Fruit fly (Drosophila melanogaster) whole organism, adult: ENCODE measurements around the gene Kr-h1.
A peak's percentile ranks its signal among the peaks of the same experiment; 100 is the strongest.

Experiments
- CG11617 ChIP-seq: fragments of 200-800 bp; sonication (Bioruptor generic); optimal IDR thresholded peaks from 2 replicates; lab custom pipeline; 2017; ENCODE audit warnings: mild to moderate bottlenecking, missing biosample characterization, missing genetic modification reagents, missing genetic modification characterization
- CG12768 ChIP-seq: fragments of 200-800 bp; sonication (Bioruptor generic); optimal IDR thresholded peaks from 2 replicates; lab custom pipeline; 2017; ENCODE audit warnings: missing biosample characterization, missing genetic modification characterization, mild to moderate bottlenecking, moderate library complexity, missing genetic modification reagents
- CG14711 ChIP-seq: fragments of 200-800 bp; sonication (Bioruptor generic); optimal IDR thresholded peaks from 2 replicates; lab custom pipeline; 2018; ENCODE audit warnings: missing biosample characterization, mild to moderate bottlenecking, missing genetic modification characterization, moderate library complexity
- CG1620 ChIP-seq: fragments of 200-800 bp; sonication (Bioruptor generic); optimal IDR thresholded peaks from 2 replicates; lab custom pipeline; 2016; ENCODE audit warnings: missing biosample characterization, missing genetic modification characterization
- CG33017 ChIP-seq: fragments of 200-800 bp; sonication (Bioruptor generic); optimal IDR thresholded peaks from 2 replicates; lab custom pipeline; 2018; ENCODE audit warnings: missing biosample characterization, mild to moderate bottlenecking, missing genetic modification characterization, moderate library complexity
- CG5204 ChIP-seq: fragments of 200-800 bp; sonication (Bioruptor generic); optimal IDR thresholded peaks from 2 replicates; lab custom pipeline; 2016; ENCODE audit warnings: missing biosample characterization, missing genetic modification characterization
- CG7045 ChIP-seq: fragments of 200-800 bp; sonication (Bioruptor generic); optimal IDR thresholded peaks from 2 replicates; lab custom pipeline; 2017; ENCODE audit warnings: missing biosample characterization, mild to moderate bottlenecking, missing genetic modification characterization
- CG7101 ChIP-seq: fragments of 200-800 bp; sonication (Bioruptor generic); optimal IDR thresholded peaks from 2 replicates; lab custom pipeline; 2018; ENCODE audit warnings: missing biosample characterization, mild to moderate bottlenecking, missing genetic modification characterization, moderate library complexity
- Clk ChIP-seq: fragments of 200-800 bp; sonication (Bioruptor generic); optimal IDR thresholded peaks from 2 replicates; lab custom pipeline; 2017; ENCODE audit warnings: missing biosample characterization, missing genetic modification characterization
- Crg-1 ChIP-seq: fragments of 200-800 bp; sonication (Bioruptor generic); optimal IDR thresholded peaks from 2 replicates; lab custom pipeline; 2016; ENCODE audit warnings: missing biosample characterization, missing genetic modification characterization
- Hr96 ChIP-seq: fragments of 200-800 bp; sonication (Bioruptor generic); optimal IDR thresholded peaks from 2 replicates; lab custom pipeline; 2016; ENCODE audit warnings: missing biosample characterization, missing genetic modification characterization
- Mnt ChIP-seq: fragments of 200-800 bp; sonication (Bioruptor generic); optimal IDR thresholded peaks from 2 replicates; lab custom pipeline; 2016; ENCODE audit warnings: missing biosample characterization, mild to moderate bottlenecking, missing genetic modification characterization
- bab1 ChIP-seq: fragments of 200-800 bp; sonication (Bioruptor generic); optimal IDR thresholded peaks from 3 replicates; lab custom pipeline; 2019; ENCODE audit warnings: missing biosample characterization, mild to moderate bottlenecking, missing genetic modification characterization, moderate library complexity
- cic ChIP-seq: fragments of 200-800 bp; sonication (Bioruptor generic); optimal IDR thresholded peaks from 2 replicates; lab custom pipeline; 2017; ENCODE audit warnings: missing biosample characterization, mild to moderate bottlenecking, missing genetic modification characterization, moderate library complexity
- cnc ChIP-seq, 2 experiments: fragments of >200 bp; optimal IDR thresholded peaks; 2 replicates each; lab custom pipeline; 2017
- kay ChIP-seq: fragments of 200-800 bp; sonication (Bioruptor generic); peaks from one replicate; lab custom pipeline; 2016; ENCODE audit warnings: missing biosample characterization, missing genetic modification characterization, borderline replicate concordance
- ovo ChIP-seq: fragments of 200-800 bp; sonication (Bioruptor generic); optimal IDR thresholded peaks from 2 replicates; lab custom pipeline; 2016; ENCODE audit warnings: missing biosample characterization, missing genetic modification characterization
- pad ChIP-seq: fragments of 200-800 bp; sonication (Bioruptor generic); optimal IDR thresholded peaks from 3 replicates; lab custom pipeline; 2017; ENCODE audit warnings: missing biosample characterization, missing genetic modification characterization, mild to moderate bottlenecking, moderate library complexity, missing genetic modification reagents
- tj ChIP-seq: fragments of 200-800 bp; sonication (Bioruptor generic); optimal IDR thresholded peaks from 3 replicates; lab custom pipeline; 2017; ENCODE audit warnings: missing biosample characterization, mild to moderate bottlenecking, missing genetic modification characterization, moderate library complexity
- toe ChIP-seq: fragments of 200-800 bp; sonication (Bioruptor generic); optimal IDR thresholded peaks from 2 replicates; lab custom pipeline; 2016; ENCODE audit warnings: missing biosample characterization, missing genetic modification characterization

Gene Kr-h1

DNA sequence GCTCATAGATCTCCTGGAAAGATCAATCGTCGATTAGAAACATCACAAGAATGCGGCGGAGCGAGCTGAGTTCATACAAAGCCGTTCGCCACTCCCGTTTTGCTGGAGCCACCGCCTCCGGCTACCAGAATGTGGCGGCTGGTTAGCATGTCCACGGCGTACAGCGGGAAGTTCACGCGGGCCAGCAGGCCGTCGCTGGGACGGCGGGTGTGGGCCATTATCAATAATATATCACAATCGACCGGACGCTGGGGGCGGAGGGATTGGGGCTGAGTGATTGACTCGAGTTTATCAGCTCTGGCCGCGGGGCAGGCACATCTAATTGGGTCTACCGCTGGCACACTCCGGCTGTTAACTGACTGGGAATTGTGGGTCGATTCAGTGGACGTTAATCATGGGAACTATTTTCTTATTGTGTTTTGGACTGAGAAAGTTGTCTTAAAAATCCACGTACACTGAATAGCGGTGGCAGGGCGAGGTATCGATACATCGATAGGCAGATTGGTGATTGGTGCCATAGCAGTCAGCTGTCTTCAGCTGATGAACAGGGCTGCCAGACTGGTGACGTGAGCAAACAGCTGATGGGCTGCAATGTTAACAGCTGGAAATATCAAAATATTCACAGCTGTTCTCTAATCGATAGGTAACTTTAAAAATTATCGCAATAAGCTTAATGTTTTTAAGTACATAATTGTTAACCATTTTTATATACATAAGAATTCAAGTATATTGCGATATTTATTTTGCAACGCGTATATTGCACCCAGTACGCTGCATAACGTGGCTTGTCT lies 16.3 kb downstream of the Kr-h1 start, which contains the start of gene CG9175:
CG9175 (minus strand) TSS at position 488 of the 791 bp plus-strand sequence.
- TF ChIP-seq bab1 (GFP tag; lab: Kevin White, UChicago), result peak; percentile 87
- TF ChIP-seq pad (GFP tag; lab: Kevin White, UChicago), result no peak
- TF ChIP-seq CG11617, result peak; percentile 36
- no peak for TF ChIP-seq CG5204 (GFP tag; lab: Kevin White, UChicago)
- TF ChIP-seq Crg-1, result no peak
- no peak for TF ChIP-seq Clk
- TF ChIP-seq cnc (optimal IDR thresholded peaks at IDR 0.05; lab: Kevin White, UChicago), result no peak
- TF ChIP-seq CG1620 (GFP tag; lab: Kevin White, UChicago), result peak; percentile 52
- TF ChIP-seq CG14711 (tag; lab: Kevin White, UChicago), result no peak
- peak; percentile 29 for TF ChIP-seq ovo (GFP tag; lab: Kevin White, UChicago)
- no peak for TF ChIP-seq Hr96 (GFP tag; lab: Kevin White, UChicago)
- TF ChIP-seq CG7045 (GFP tag; lab: Kevin White, UChicago), result no peak
- TF ChIP-seq Mnt, result peak; percentile 65
- peak; percentile 10 for TF ChIP-seq CG7101
- TF ChIP-seq toe (GFP tag; lab: Kevin White, UChicago), result no peak
- peak; percentile 48 for TF ChIP-seq CG33017 (tag; lab: Kevin White, UChicago)
- TF ChIP-seq CG12768 (GFP tag; lab: Kevin White, UChicago), result no peak
- no peak for TF ChIP-seq tj (GFP tag; lab: Kevin White, UChicago)
- TF ChIP-seq cic (GFP tag; lab: Kevin White, UChicago), result peak; percentile 73
- TF ChIP-seq kay (GFP tag; lab: Kevin White, UChicago), result no peak

DNA sequence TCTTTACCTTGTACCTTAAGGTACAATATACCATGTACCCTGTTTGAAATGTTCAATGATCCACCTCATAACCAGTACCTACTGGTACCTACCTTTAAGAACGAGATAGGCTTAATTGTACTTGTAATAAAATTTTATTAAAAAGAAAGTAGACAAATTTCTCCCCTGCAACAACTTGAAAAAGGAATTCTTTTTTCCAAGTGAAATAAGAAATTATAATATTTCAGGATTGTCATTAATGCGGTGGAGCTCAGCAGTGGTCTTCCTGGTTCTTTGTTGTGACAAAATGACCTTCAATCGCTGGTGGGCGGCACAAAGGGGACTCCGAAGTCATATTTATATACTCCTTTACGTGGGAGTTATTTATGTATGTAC lies 16.9 kb downstream of the Kr-h1 start:
- TF ChIP-seq CG12768 (GFP tag; lab: Kevin White, UChicago) (no peak), kay (GFP tag; lab: Kevin White, UChicago) (peak; percentile 81)

DNA sequence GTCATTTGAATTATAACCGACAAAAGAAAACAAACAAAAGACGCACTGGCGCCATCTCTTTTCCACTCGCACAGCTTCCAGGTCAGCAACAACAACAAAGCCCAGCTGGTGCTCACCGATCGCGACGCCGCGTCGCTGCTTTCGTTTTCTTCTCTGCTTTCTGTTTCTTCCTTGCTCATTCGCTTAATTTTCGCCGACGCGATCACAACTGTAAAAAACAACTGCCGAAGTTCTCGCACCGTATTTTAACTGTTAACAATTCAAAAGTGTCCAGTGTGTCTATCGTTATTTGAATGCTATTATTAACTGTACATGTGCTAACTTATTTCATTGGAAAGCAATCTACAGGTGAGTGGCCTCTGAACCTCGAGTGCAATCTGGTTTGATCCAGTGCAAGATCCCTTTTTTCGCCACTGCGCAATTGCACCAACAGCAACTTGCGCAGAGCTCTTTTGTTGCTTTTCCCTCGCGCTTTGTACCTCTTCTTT lies 17.8 kb downstream of the Kr-h1 start, which contains the start of gene stai:
stai (plus strand) TSS at position 176 of the 488 bp plus-strand sequence.
- peak; percentile 51 for TF ChIP-seq ovo (GFP tag; lab: Kevin White, UChicago)
- TF ChIP-seq bab1 (GFP tag; lab: Kevin White, UChicago), result peak; percentile 26
- peak; percentile 84 for TF ChIP-seq tj (GFP tag; lab: Kevin White, UChicago)
- no peak for TF ChIP-seq CG5204 (GFP tag; lab: Kevin White, UChicago)

DNA sequence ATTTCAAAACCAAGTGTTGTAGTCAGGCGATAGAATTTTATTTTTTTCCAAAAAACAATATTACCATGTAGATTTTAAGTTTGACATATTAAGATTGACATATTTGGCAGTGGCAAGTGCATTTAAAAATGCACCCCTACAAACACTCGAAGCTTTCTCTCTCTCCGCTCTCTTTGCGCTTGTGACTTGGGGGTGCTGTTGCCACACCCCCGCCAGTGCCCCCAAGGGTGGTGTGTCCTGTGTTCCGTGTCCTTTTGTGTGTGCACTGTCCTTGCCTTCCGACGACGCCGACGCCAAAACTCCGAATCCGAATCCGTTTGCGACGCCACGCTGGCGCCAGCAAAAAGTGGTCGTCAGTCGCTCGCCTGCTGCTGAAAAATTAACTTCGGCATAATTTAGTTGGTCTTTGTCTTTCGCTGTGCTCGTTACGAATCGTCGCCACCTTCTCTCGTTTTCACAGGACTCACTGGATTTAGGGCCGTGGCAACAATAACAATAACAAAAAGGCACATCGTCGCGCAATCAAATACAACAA lies 27.0 kb downstream of the Kr-h1 start:
- TF ChIP-seq ovo (GFP tag; lab: Kevin White, UChicago), result no peak
- TF ChIP-seq Mnt, result no peak
- TF ChIP-seq cic (GFP tag; lab: Kevin White, UChicago), result no peak
- TF ChIP-seq Clk, result no peak
- no peak for TF ChIP-seq tj (GFP tag; lab: Kevin White, UChicago)
- TF ChIP-seq CG1620 (GFP tag; lab: Kevin White, UChicago), result no peak
- TF ChIP-seq kay (GFP tag; lab: Kevin White, UChicago), result no peak
- TF ChIP-seq CG33017 (tag; lab: Kevin White, UChicago), result no peak
- no peak for TF ChIP-seq Crg-1
- TF ChIP-seq CG14711 (tag; lab: Kevin White, UChicago), result no peak
- no peak for TF ChIP-seq bab1 (GFP tag; lab: Kevin White, UChicago)
- TF ChIP-seq Hr96 (GFP tag; lab: Kevin White, UChicago), result no peak
- no peak for TF ChIP-seq CG5204 (GFP tag; lab: Kevin White, UChicago)

DNA sequence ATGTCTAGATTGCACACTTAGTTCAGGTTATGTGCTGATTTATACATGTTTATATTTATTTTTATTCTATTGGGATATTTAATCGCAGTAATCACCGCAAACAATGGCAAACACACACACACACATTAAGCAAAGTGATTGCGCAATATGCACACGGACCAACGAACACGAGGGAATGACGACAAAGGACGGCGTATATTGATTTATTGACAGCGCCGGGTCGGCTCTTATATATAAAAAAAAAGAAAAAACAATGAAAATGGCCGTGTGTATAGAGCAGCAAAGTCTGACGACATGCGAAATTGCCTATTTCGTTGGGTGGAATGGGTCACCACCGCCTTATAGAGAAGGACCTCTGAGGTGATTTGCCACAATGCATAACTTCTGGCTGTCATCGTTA lies 28.4 kb downstream of the Kr-h1 start:
- no peak for TF ChIP-seq Crg-1
- TF ChIP-seq toe (GFP tag; lab: Kevin White, UChicago), result no peak
- TF ChIP-seq kay (GFP tag; lab: Kevin White, UChicago), result peak; percentile 66
- no peak for TF ChIP-seq CG14711 (tag; lab: Kevin White, UChicago)
- TF ChIP-seq CG7045 (GFP tag; lab: Kevin White, UChicago), result no peak

DNA sequence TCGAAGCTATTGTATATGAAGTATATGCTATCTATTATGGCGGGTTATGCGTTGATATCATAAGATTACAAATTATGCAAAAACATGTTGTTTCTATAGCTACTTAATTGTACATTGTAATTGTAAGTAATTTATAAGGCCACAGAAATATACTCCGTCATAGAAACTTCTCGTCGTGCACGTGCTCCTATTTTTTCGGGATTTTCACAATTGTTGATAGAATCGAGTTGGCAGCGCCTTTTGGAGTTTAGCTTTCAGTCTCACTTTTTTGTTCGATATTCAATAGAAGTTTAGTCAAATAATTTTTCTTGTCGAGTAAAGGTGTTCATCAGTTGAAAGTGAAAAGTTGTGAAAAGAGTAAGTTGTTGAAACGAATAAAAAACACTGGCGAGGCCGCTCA lies 35.8 kb downstream of the Kr-h1 start, which contains the start of gene CG31642:
CG31642 (plus strand) TSS at position 301 of the 400 bp plus-strand sequence.
- TF ChIP-seq CG5204 (GFP tag; lab: Kevin White, UChicago) (no peak), CG14711 (tag; lab: Kevin White, UChicago) (no peak), Mnt (no peak), CG11617 (no peak), toe (GFP tag; lab: Kevin White, UChicago) (no peak), Clk (no peak), kay (GFP tag; lab: Kevin White, UChicago) (no peak), pad (GFP tag; lab: Kevin White, UChicago) (no peak), ovo (GFP tag; lab: Kevin White, UChicago) (no peak), Hr96 (GFP tag; lab: Kevin White, UChicago) (no peak), CG12768 (GFP tag; lab: Kevin White, UChicago) (no peak), cnc (optimal IDR thresholded peaks at IDR 0.05; lab: Kevin White, UChicago) (no peak), Crg-1 (no peak), CG33017 (tag; lab: Kevin White, UChicago) (no peak)
